Fruit fly (Drosophila melanogaster): ENCODE results near the gene bard.

The bard gene

dm6 chr3R:18049272-18050015 lies 31.4 kb upstream of the bard start (continued):
- TF ChIP-seq Lim3 (GFP tag; IDR thresholded peaks at IDR 0.05), result no peak
- TF ChIP-seq CG9932 (GFP tag; IDR thresholded peaks at IDR 0.05), result peak; percentile 47
- peak; percentile 65 for TF ChIP-seq Usf (GFP tag; optimal IDR thresholded peaks at IDR 0.05)
- TF ChIP-seq CG6272 (GFP tag; IDR thresholded peaks at IDR 0.05), result no peak
- TF ChIP-seq CG7556 (GFP tag; optimal IDR thresholded peaks at IDR 0.05), result peak; percentile 84
- TF ChIP-seq Mad (GFP tag; optimal IDR thresholded peaks at IDR 0.05), result peak; percentile 10
- TF ChIP-seq CG9609 (GFP tag; optimal IDR thresholded peaks at IDR 0.05), result no peak
- peak; percentile 31 for TF ChIP-seq CG18011 (GFP tag; optimal IDR thresholded peaks at IDR 0.05)
- no peak for TF ChIP-seq CG16779 (GFP tag; IDR thresholded peaks at IDR 0.05)
- TF ChIP-seq jumu (GFP tag; optimal IDR thresholded peaks at IDR 0.05), result peak; percentile 47
- TF ChIP-seq HLH4C (GFP tag; IDR thresholded peaks at IDR 0.05; ENCODE audit: partially characterized antibody), result no peak
- peak; percentile 56; the same call in 1 of the 2 replicates for TF ChIP-seq CG17328 (GFP tag; IDR thresholded peaks at IDR 0.05)
- no peak for TF ChIP-seq hbn (GFP tag; IDR thresholded peaks at IDR 0.05; ENCODE audit: partially characterized antibody)
- no peak for TF ChIP-seq CG12299 (tag; optimal IDR thresholded peaks at IDR 0.05)
- TF ChIP-seq CG17385 (GFP tag; optimal IDR thresholded peaks at IDR 0.05), result peak; percentile 63
- no peak for TF ChIP-seq pros (GFP tag; optimal IDR thresholded peaks at IDR 0.05)
- TF ChIP-seq sug (tag; optimal IDR thresholded peaks at IDR 0.05), result peak; percentile 24
- peak; percentile 63 for TF ChIP-seq NfI (GFP tag; optimal IDR thresholded peaks at IDR 0.05)
- TF ChIP-seq Taf1 (GFP tag; IDR thresholded peaks at IDR 0.05), result no peak
- peak; percentile 73 for TF ChIP-seq org-1 (GFP tag; optimal IDR thresholded peaks at IDR 0.05)
- TF ChIP-seq chinmo (GFP tag; IDR thresholded peaks at IDR 0.05; ENCODE audit: partially characterized antibody), result no peak
- TF ChIP-seq wdn (GFP tag; IDR thresholded peaks at IDR 0.05), result no peak
- TF ChIP-seq MTF-1 (GFP tag; optimal IDR thresholded peaks at IDR 0.05; ENCODE audit: borderline replicate concordance), result no peak
- TF ChIP-seq nau (GFP tag; optimal IDR thresholded peaks at IDR 0.05), result peak; percentile 61
- no peak for TF ChIP-seq CG14441 (GFP tag; IDR thresholded peaks at IDR 0.05)
- TF ChIP-seq CG17359 (tag; optimal IDR thresholded peaks at IDR 0.05), result peak; percentile 78
- no peak for TF ChIP-seq CG4730 (GFP tag; IDR thresholded peaks at IDR 0.05)
- TF ChIP-seq Hr78 (GFP tag; optimal IDR thresholded peaks at IDR 0.05), result peak in 1 of 2 experiments; percentile 31
- TF ChIP-seq Sin3A (optimal IDR thresholded peaks at IDR 0.05), result no peak
- no peak for TF ChIP-seq CG13287 (GFP tag; IDR thresholded peaks at IDR 0.05; ENCODE audit: partially characterized antibody)
- TF ChIP-seq chn (GFP tag; optimal IDR thresholded peaks at IDR 0.05), result peak; percentile 61
- TF ChIP-seq Stat92E (GFP tag; optimal IDR thresholded peaks at IDR 0.05), result no peak
- TF ChIP-seq CG4404 (GFP tag; IDR thresholded peaks at IDR 0.05), result peak; percentile 38
- peak; percentile 71 for TF ChIP-seq Sox102F (GFP tag; optimal IDR thresholded peaks at IDR 0.05)
- no peak for TF ChIP-seq CG17186 (GFP tag; optimal IDR thresholded peaks at IDR 0.05)
- 0 out of 3 replicates have a peak, but pooled peaks have one; percentile 38 for TF ChIP-seq zfh1 (GFP tag; IDR thresholded peaks at IDR 0.05)
- no peak for TF ChIP-seq BEAF-32 (GFP tag; optimal IDR thresholded peaks at IDR 0.05)
- peak; percentile 5 for TF ChIP-seq CG1647 (GFP tag; optimal IDR thresholded peaks at IDR 0.05)
- no peak for TF ChIP-seq wek (GFP tag; optimal IDR thresholded peaks at IDR 0.05)
- TF ChIP-seq Scr (GFP tag; IDR thresholded peaks at IDR 0.05; ENCODE audit: partially characterized antibody), result 0 out of 2 replicates have a peak, but pooled peaks have one; percentile 10
- TF ChIP-seq CG12769 (tag; optimal IDR thresholded peaks at IDR 0.05), result no peak
- TF ChIP-seq CG11456 (GFP tag; IDR thresholded peaks at IDR 0.05), result no peak
- TF ChIP-seq kay (GFP tag; optimal IDR thresholded peaks at IDR 0.05), result peak; percentile 57
- TF ChIP-seq CG8765 (GFP tag; IDR thresholded peaks at IDR 0.05), result 0 out of 2 replicates have a peak, but pooled peaks have one; percentile 9
- TF ChIP-seq Dip3 (GFP tag; optimal IDR thresholded peaks at IDR 0.05), result no peak
- TF ChIP-seq zen (tag; optimal IDR thresholded peaks at IDR 0.05), result peak; percentile 70
- TF ChIP-seq maf-S (GFP tag; optimal IDR thresholded peaks at IDR 0.05), result no peak
- TF ChIP-seq CG10979 (tag; optimal IDR thresholded peaks at IDR 0.05), result peak; percentile 83
- no peak for TF ChIP-seq tx (GFP tag; optimal IDR thresholded peaks at IDR 0.05)

Measured in whole organism, embryonic.